Worm (Caenorhabditis elegans): ENCODE data around the gene fbxb-21.

DNA sequence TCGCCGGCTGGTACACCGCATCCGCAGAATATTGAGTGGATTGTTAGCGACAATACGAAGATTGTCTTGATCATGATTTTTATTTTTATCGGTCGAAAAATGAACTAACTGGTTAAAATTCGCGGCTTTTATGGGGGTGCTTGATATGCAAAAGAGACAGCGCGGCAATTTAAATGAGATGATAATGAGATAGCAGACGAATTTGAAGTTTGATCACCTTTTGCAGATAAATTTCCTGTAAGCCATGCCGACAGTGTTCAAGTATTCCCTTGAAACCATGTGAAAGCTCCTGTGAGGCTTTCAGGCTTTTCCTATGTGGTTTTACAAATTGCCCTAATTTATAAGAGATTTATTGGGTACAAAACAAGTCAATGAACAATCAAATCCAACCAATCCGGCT, 2.5 kb downstream of the fbxb-21 start, which contains the start of gene ZC204.17:
- no peak for TF ChIP-seq unc-130 (GFP tag; optimal IDR thresholded peaks at IDR 0.05)
- TF ChIP-seq fos-1 (tag; optimal IDR thresholded peaks at IDR 0.05): no peak
- no peak for TF ChIP-seq ztf-11 (tag; optimal IDR thresholded peaks at IDR 0.05)
- TF ChIP-seq T20F7.1 (GFP tag; optimal IDR thresholded peaks at IDR 0.05): no peak

All from whole organism, L4 larva.